Worm (Caenorhabditis elegans) whole organism, young adult: ENCODE measurements around the gene Y43F8C.17.

Experiments used
- F23B12.7 ChIP-seq: sonication (generic microtip); optimal IDR thresholded peaks from 2 replicates; lab custom pipeline; 2017; ENCODE audit warnings: missing genetic modification characterization, mild to moderate bottlenecking, missing compliant biosample characterization, antibody characterized with exemption, moderate library complexity; ENCODE audit not compliant: insufficient read depth
- F33H1.4 ChIP-seq: fragments of 200-800 bp; sonication (Bioruptor generic); IDR thresholded peaks from 2 replicates; pipeline ENCODE4 v1.3.6; 2022; ENCODE audit warnings: missing genetic modification reagents, missing genetic modification characterization, missing compliant biosample characterization
- Y53G8AR.9 ChIP-seq: fragments of 200-800 bp; sonication (Bioruptor generic); conservative IDR thresholded peaks from 2 replicates; pipeline ENCODE4 v1.3.6; 2022; ENCODE audit warnings: missing genetic modification reagents, missing genetic modification characterization, missing compliant biosample characterization
- Y95B8A.8 ChIP-seq: fragments of 200-800 bp; sonication (Bioruptor generic); IDR thresholded peaks from 2 replicates; pipeline ENCODE4 v1.3.6; 2022; ENCODE audit warnings: missing genetic modification reagents, missing genetic modification characterization, missing compliant biosample characterization
- aptf-2 ChIP-seq: fragments of 200-800 bp; sonication (Bioruptor generic); conservative IDR thresholded peaks from 2 replicates; pipeline ENCODE4 v1.3.6; 2022; ENCODE audit warnings: missing genetic modification reagents, missing genetic modification characterization, missing compliant biosample characterization
- him-1 ChIP-seq: sonication (generic microtip); optimal IDR thresholded peaks from 2 replicates; lab custom pipeline; 2016; ENCODE audit warnings: missing genotype, missing genetic modification reagents, missing genetic modification characterization, missing compliant biosample characterization
- hmg-20 ChIP-seq: fragments of 200-800 bp; sonication (Bioruptor generic); IDR thresholded peaks from 2 replicates; pipeline ENCODE4 v1.3.6; 2022; ENCODE audit warnings: missing genetic modification reagents, missing genetic modification characterization, missing compliant biosample characterization
- hrde-1 ChIP-seq: sonication (generic microtip); optimal IDR thresholded peaks from 2 replicates; lab custom pipeline; 2016; ENCODE audit warnings: missing genetic modification characterization, mild to moderate bottlenecking, missing compliant biosample characterization, moderate library complexity, missing genotype, missing genetic modification reagents, borderline replicate concordance
- madf-10 ChIP-seq: sonication (generic microtip); optimal IDR thresholded peaks from 2 replicates; lab custom pipeline; 2016; ENCODE audit warnings: mild to moderate bottlenecking, missing genetic modification characterization, missing compliant biosample characterization
- nfya-1 ChIP-seq: sonication (generic microtip); optimal IDR thresholded peaks from 2 replicates; lab custom pipeline; 2017; ENCODE audit warnings: antibody characterized with exemption, missing compliant biosample characterization, missing genetic modification characterization, borderline replicate concordance; ENCODE audit not compliant: insufficient read depth
- snpc-3.4 ChIP-seq: sonication (generic microtip); optimal IDR thresholded peaks from 2 replicates; lab custom pipeline; 2017; ENCODE audit warnings: missing genetic modification characterization, mild to moderate bottlenecking, missing compliant biosample characterization, antibody characterized with exemption, moderate library complexity, missing genotype, missing genetic modification reagents

DNA sequence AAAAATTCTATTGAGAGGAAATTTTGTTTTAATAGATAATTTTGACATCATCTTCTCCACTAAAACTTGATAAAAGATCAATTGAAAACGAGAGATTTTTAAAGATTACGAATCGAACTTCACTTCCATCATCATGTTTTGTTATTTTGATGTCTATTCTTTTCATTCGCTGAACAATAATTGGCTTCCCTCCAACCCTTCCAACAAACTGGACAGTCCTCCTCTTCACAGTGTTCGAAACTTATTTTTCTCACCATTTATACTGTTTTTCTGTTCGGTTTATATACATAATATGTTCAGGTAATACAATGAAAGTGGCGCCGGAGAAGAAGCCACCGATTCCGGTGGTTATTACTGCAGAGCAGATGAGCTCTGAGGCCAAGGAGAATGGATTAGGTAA, 44.8 kb downstream of the Y43F8C.17 start, which contains the start of gene M162.5:
- no peak for TF ChIP-seq aptf-2 (GFP tag; lab: Robert Waterston, UW)
- no peak for TF ChIP-seq snpc-3.4 (tag; lab: Kevin White, UChicago)
- TF ChIP-seq hmg-20, result no peak
- TF ChIP-seq Y95B8A.8 (GFP tag; lab: Robert Waterston, UW), result no peak
- TF ChIP-seq nfya-1, result no peak
- no peak for TF ChIP-seq F23B12.7 (tag; lab: Kevin White, UChicago)
- TF ChIP-seq F33H1.4 (GFP tag; lab: Robert Waterston, UW), result no peak
- no peak for TF ChIP-seq Y53G8AR.9
- no peak for TF ChIP-seq him-1 (tag; lab: Kevin White, UChicago)
- TF ChIP-seq madf-10 (tag; lab: Kevin White, UChicago), result no peak
- no peak for TF ChIP-seq hrde-1 (tag; lab: Kevin White, UChicago)
